Fruit fly (Drosophila melanogaster) whole organism, adult: ENCODE measurements around the gene CG42693.
A peak's percentile ranks its signal among the peaks of the same experiment; 100 is the strongest.

Experiments
- CG11617 ChIP-seq: fragments of 200-800 bp; sonication (Bioruptor generic); optimal IDR thresholded peaks from 2 replicates; lab custom pipeline; 2017; ENCODE audit warnings: mild to moderate bottlenecking, missing biosample characterization, missing genetic modification reagents, missing genetic modification characterization
- CG12768 ChIP-seq: fragments of 200-800 bp; sonication (Bioruptor generic); optimal IDR thresholded peaks from 2 replicates; lab custom pipeline; 2017; ENCODE audit warnings: missing biosample characterization, missing genetic modification characterization, mild to moderate bottlenecking, moderate library complexity, missing genetic modification reagents
- CG14711 ChIP-seq: fragments of 200-800 bp; sonication (Bioruptor generic); optimal IDR thresholded peaks from 2 replicates; lab custom pipeline; 2018; ENCODE audit warnings: missing biosample characterization, mild to moderate bottlenecking, missing genetic modification characterization, moderate library complexity
- CG1620 ChIP-seq: fragments of 200-800 bp; sonication (Bioruptor generic); optimal IDR thresholded peaks from 2 replicates; lab custom pipeline; 2016; ENCODE audit warnings: missing biosample characterization, missing genetic modification characterization
- CG33017 ChIP-seq: fragments of 200-800 bp; sonication (Bioruptor generic); optimal IDR thresholded peaks from 2 replicates; lab custom pipeline; 2018; ENCODE audit warnings: missing biosample characterization, mild to moderate bottlenecking, missing genetic modification characterization, moderate library complexity
- CG5204 ChIP-seq: fragments of 200-800 bp; sonication (Bioruptor generic); optimal IDR thresholded peaks from 2 replicates; lab custom pipeline; 2016; ENCODE audit warnings: missing biosample characterization, missing genetic modification characterization
- CG7045 ChIP-seq: fragments of 200-800 bp; sonication (Bioruptor generic); optimal IDR thresholded peaks from 2 replicates; lab custom pipeline; 2017; ENCODE audit warnings: missing biosample characterization, mild to moderate bottlenecking, missing genetic modification characterization
- CG7101 ChIP-seq: fragments of 200-800 bp; sonication (Bioruptor generic); optimal IDR thresholded peaks from 2 replicates; lab custom pipeline; 2018; ENCODE audit warnings: missing biosample characterization, mild to moderate bottlenecking, missing genetic modification characterization, moderate library complexity
- Clk ChIP-seq: fragments of 200-800 bp; sonication (Bioruptor generic); optimal IDR thresholded peaks from 2 replicates; lab custom pipeline; 2017; ENCODE audit warnings: missing biosample characterization, missing genetic modification characterization
- Crg-1 ChIP-seq: fragments of 200-800 bp; sonication (Bioruptor generic); optimal IDR thresholded peaks from 2 replicates; lab custom pipeline; 2016; ENCODE audit warnings: missing biosample characterization, missing genetic modification characterization
- Hr96 ChIP-seq: fragments of 200-800 bp; sonication (Bioruptor generic); optimal IDR thresholded peaks from 2 replicates; lab custom pipeline; 2016; ENCODE audit warnings: missing biosample characterization, missing genetic modification characterization
- Mnt ChIP-seq: fragments of 200-800 bp; sonication (Bioruptor generic); optimal IDR thresholded peaks from 2 replicates; lab custom pipeline; 2016; ENCODE audit warnings: missing biosample characterization, mild to moderate bottlenecking, missing genetic modification characterization
- bab1 ChIP-seq: fragments of 200-800 bp; sonication (Bioruptor generic); optimal IDR thresholded peaks from 3 replicates; lab custom pipeline; 2019; ENCODE audit warnings: missing biosample characterization, mild to moderate bottlenecking, missing genetic modification characterization, moderate library complexity
- cic ChIP-seq: fragments of 200-800 bp; sonication (Bioruptor generic); optimal IDR thresholded peaks from 2 replicates; lab custom pipeline; 2017; ENCODE audit warnings: missing biosample characterization, mild to moderate bottlenecking, missing genetic modification characterization, moderate library complexity
- cnc ChIP-seq, 2 experiments: fragments of >200 bp; optimal IDR thresholded peaks; 2 replicates each; lab custom pipeline; 2017
- kay ChIP-seq: fragments of 200-800 bp; sonication (Bioruptor generic); peaks from one replicate; lab custom pipeline; 2016; ENCODE audit warnings: missing biosample characterization, missing genetic modification characterization, borderline replicate concordance
- ovo ChIP-seq: fragments of 200-800 bp; sonication (Bioruptor generic); optimal IDR thresholded peaks from 2 replicates; lab custom pipeline; 2016; ENCODE audit warnings: missing biosample characterization, missing genetic modification characterization
- pad ChIP-seq: fragments of 200-800 bp; sonication (Bioruptor generic); optimal IDR thresholded peaks from 3 replicates; lab custom pipeline; 2017; ENCODE audit warnings: missing biosample characterization, missing genetic modification characterization, mild to moderate bottlenecking, moderate library complexity, missing genetic modification reagents
- tj ChIP-seq: fragments of 200-800 bp; sonication (Bioruptor generic); optimal IDR thresholded peaks from 3 replicates; lab custom pipeline; 2017; ENCODE audit warnings: missing biosample characterization, mild to moderate bottlenecking, missing genetic modification characterization, moderate library complexity
- toe ChIP-seq: fragments of 200-800 bp; sonication (Bioruptor generic); optimal IDR thresholded peaks from 2 replicates; lab custom pipeline; 2016; ENCODE audit warnings: missing biosample characterization, missing genetic modification characterization

Gene CG42693

dm6 chr3R:31723206-31723933 lies 15.2 kb upstream of the CG42693 start:
- TF ChIP-seq CG5204 = no peak
- TF ChIP-seq pad = peak; percentile 27
- no peak for TF ChIP-seq CG7045 (GFP tag; lab: Kevin White, UChicago)
- no peak for TF ChIP-seq CG14711 (tag; lab: Kevin White, UChicago)
- TF ChIP-seq bab1 (GFP tag; lab: Kevin White, UChicago) = no peak
- no peak for TF ChIP-seq CG33017 (tag; lab: Kevin White, UChicago)
- TF ChIP-seq Clk (GFP tag; lab: Kevin White, UChicago) = no peak
- TF ChIP-seq CG12768 (GFP tag; lab: Kevin White, UChicago) = no peak
- no peak for TF ChIP-seq CG7101 (tag; lab: Kevin White, UChicago)
- TF ChIP-seq ovo (GFP tag; lab: Kevin White, UChicago) = peak; percentile 7
- TF ChIP-seq toe (GFP tag; lab: Kevin White, UChicago) = peak; percentile 39

DNA sequence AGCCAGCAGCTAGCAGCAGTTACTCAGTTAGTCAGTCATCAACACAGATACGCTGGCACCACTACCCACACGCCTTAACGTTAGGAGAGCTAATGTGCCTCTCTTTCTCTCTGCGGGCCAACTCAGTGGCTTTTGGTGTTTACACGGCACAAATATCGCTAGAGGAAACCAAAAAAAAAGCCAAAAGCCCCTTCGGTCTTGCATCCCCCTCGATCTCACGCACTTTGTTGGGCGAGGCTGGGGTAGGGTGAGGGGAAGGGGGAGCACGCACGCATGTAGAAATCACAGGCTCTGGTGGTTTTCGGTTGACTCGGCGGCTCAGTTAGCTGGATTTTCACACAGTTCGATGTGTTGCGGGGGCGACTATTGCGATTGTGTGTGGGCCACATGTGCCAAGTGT lies 13.8 kb upstream of the CG42693 start:
- TF ChIP-seq Hr96 (GFP tag; lab: Kevin White, UChicago) = no peak
- TF ChIP-seq toe (GFP tag; lab: Kevin White, UChicago) = no peak
- no peak for TF ChIP-seq CG7101 (tag; lab: Kevin White, UChicago)
- no peak for TF ChIP-seq Clk (GFP tag; lab: Kevin White, UChicago)
- TF ChIP-seq cnc (optimal IDR thresholded peaks at IDR 0.05; lab: Kevin White, UChicago) = no peak
- no peak for TF ChIP-seq pad
- no peak for TF ChIP-seq kay (GFP tag; lab: Kevin White, UChicago)

DNA sequence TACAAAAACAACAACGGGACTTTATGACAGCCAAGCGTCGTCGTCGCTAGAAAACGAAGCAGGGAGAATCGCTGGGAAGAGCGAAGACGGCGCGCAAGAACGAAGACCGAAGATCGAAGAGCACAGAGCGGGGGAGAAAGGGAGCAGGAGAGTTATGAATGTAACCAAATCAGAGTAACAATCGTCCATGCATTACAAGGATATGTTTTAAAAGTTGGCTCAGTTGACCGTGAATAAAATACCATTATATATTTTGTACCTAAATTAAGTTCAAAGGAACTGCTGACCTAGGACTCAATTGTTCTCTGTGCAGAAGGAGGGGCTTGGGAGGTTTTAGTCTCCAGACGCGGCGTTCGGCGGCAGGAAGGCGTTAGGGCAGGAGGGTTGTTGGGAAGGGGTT lies 13.3 kb upstream of the CG42693 start:
- TF ChIP-seq CG12768 (GFP tag; lab: Kevin White, UChicago) (no peak), tj (GFP tag; lab: Kevin White, UChicago) (no peak), kay (GFP tag; lab: Kevin White, UChicago) (no peak), CG5204 (no peak), Hr96 (GFP tag; lab: Kevin White, UChicago) (no peak), toe (GFP tag; lab: Kevin White, UChicago) (no peak), CG7101 (tag; lab: Kevin White, UChicago) (no peak), CG33017 (tag; lab: Kevin White, UChicago) (no peak)

dm6 chr3R:31720112-31720511 lies 12.0 kb upstream of the CG42693 start:
- TF ChIP-seq kay (GFP tag; lab: Kevin White, UChicago) (no peak), CG11617 (GFP tag; lab: Kevin White, UChicago) (no peak), Hr96 (GFP tag; lab: Kevin White, UChicago) (no peak), tj (GFP tag; lab: Kevin White, UChicago) (no peak), CG7045 (GFP tag; lab: Kevin White, UChicago) (no peak), CG14711 (tag; lab: Kevin White, UChicago) (no peak), CG5204 (no peak), toe (GFP tag; lab: Kevin White, UChicago) (no peak), ovo (GFP tag; lab: Kevin White, UChicago) (no peak), CG1620 (GFP tag; lab: Kevin White, UChicago) (no peak), CG12768 (GFP tag; lab: Kevin White, UChicago) (no peak)

DNA sequence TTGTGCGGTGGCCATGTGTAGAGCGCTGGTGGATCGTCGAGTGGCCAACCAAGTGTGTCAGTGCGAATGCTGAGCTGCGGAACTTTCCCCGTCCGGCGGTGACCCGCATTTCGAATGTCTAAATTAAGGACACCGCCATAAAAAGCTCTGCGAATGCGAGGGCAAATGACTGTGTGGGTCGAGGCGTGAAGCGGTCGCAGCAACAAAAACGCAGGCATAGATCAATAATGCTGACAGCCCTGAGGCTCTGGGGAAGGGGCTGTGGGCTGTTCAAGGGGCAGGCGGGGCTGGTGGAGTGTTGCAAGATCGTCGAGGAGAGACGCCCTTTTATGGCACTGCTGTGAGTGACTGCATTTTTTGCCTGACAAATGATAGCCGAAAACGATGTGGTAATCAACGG lies 11.4 kb upstream of the CG42693 start:
- no peak for TF ChIP-seq CG14711 (tag; lab: Kevin White, UChicago)

DNA sequence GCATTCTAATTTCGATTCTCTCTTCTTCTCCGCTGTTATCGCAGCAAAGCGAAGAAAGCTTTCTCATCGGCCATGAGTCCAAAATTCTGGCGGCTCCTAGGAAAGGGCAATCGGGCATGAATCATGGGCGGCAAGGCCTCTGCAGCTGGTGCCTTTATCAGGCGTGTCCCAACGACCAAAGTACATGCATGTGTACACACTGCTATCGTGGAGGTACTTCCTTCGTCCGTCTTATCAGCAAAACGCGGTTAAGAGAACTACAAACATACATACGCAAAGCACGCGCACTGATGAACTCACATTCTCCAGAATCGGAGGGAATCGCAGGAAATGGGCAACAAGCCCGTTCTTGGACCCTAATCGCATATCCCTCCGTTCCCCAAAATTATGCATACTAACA lies 10.8 kb upstream of the CG42693 start:
- no peak for TF ChIP-seq cnc (optimal IDR thresholded peaks at IDR 0.05; lab: Kevin White, UChicago)
- no peak for TF ChIP-seq CG14711 (tag; lab: Kevin White, UChicago)
- TF ChIP-seq Crg-1 (GFP tag; lab: Kevin White, UChicago) = no peak
- TF ChIP-seq Mnt (GFP tag; lab: Kevin White, UChicago) = no peak
- TF ChIP-seq CG1620 (GFP tag; lab: Kevin White, UChicago) = no peak
- TF ChIP-seq kay (GFP tag; lab: Kevin White, UChicago) = no peak
- TF ChIP-seq CG12768 (GFP tag; lab: Kevin White, UChicago) = no peak
- no peak for TF ChIP-seq cic (GFP tag; lab: Kevin White, UChicago)
- no peak for TF ChIP-seq tj (GFP tag; lab: Kevin White, UChicago)
- no peak for TF ChIP-seq CG5204
- no peak for TF ChIP-seq CG7045 (GFP tag; lab: Kevin White, UChicago)
- no peak for TF ChIP-seq pad
- TF ChIP-seq CG33017 (tag; lab: Kevin White, UChicago) = no peak
- TF ChIP-seq CG7101 (tag; lab: Kevin White, UChicago) = no peak

- TF ChIP-seq CG7101 (tag; lab: Kevin White, UChicago) (no peak), toe (GFP tag; lab: Kevin White, UChicago) (no peak), kay (GFP tag; lab: Kevin White, UChicago) (no peak), Hr96 (GFP tag; lab: Kevin White, UChicago) (no peak)
Measured at dm6 chr3R:31718168-31718565, 10.0 kb upstream of the CG42693 start.
